Fruit fly (Drosophila melanogaster): ENCODE measurements around the gene CG31097.

CG31097 gene

DNA sequence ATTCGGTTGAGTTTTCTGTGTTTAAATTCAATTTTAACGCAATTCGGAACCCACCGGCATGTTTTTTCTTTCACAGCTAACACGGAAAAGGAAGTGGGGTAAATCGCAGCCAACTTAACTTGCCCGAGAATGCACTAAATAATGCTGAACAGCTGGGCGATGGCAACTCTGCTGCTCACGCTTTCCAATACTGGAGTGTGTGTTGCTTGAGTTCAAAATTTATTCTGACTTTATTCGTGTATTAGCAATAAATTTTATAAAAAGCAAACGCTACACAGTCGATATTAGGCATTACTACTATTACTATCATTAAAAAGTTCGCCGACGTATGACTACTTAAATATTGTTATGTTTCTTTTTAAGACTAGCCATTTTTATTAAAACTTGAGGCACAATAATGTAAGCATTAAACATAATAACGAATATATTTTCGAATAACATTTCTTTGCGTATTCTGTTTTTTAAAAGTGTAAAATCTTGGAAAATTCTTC is 50.2 kb downstream of the CG31097 start, which contains the start of the genes RpS27 and Nup37 (continued):
- TF ChIP-seq Hsf (GFP tag; optimal IDR thresholded peaks at IDR 0.05) (peak; percentile 98), nom (GFP tag; optimal IDR thresholded peaks at IDR 0.05) (peak; percentile 95), CG33213 (GFP tag; optimal IDR thresholded peaks at IDR 0.05) (peak; percentile 99), gcm (GFP tag; optimal IDR thresholded peaks at IDR 0.05) (peak; percentile 95), hkb (optimal IDR thresholded peaks at IDR 0.05) (no peak), hkb (GFP tag; IDR thresholded peaks at IDR 0.05) (peak; percentile 94), tx (GFP tag; optimal IDR thresholded peaks at IDR 0.05) (peak; percentile 97), Dfd (GFP tag; optimal IDR thresholded peaks at IDR 0.05) (no peak), CG3163 (GFP tag; optimal IDR thresholded peaks at IDR 0.05) (peak; percentile 94), Sry-δ (GFP tag; optimal IDR thresholded peaks at IDR 0.05) (peak; percentile 83), CG17361 (GFP tag; IDR thresholded peaks at IDR 0.05) (peak; percentile 99), CG4282 (GFP tag; optimal IDR thresholded peaks at IDR 0.05) (peak; percentile 97), CG18619 (GFP tag; optimal IDR thresholded peaks at IDR 0.05) (peak; percentile 99), Sin3A (optimal IDR thresholded peaks at IDR 0.05) (peak; percentile 64), sens (GFP tag) (peak; percentile 99), CG17829 (tag; optimal IDR thresholded peaks at IDR 0.05) (peak; percentile 94), bcd (GFP tag; optimal IDR thresholded peaks at IDR 0.05) (peak; percentile 100), sc (optimal IDR thresholded peaks at IDR 0.05) (no peak), sc (GFP tag; optimal IDR thresholded peaks at IDR 0.05) (peak; percentile 97), CG11398 (GFP tag; optimal IDR thresholded peaks at IDR 0.05) (peak; percentile 99), Sox100B (GFP tag; optimal IDR thresholded peaks at IDR 0.05) (peak; percentile 97), Abd-B (GFP tag; optimal IDR thresholded peaks at IDR 0.05) (peak; percentile 93), stc (GFP tag; IDR thresholded peaks at IDR 0.05) (peak; percentile 93), C15 (GFP tag; IDR thresholded peaks at IDR 0.05) (peak; percentile 93), trh (GFP tag; optimal IDR thresholded peaks at IDR 0.05) (peak; percentile 98), pum (GFP tag; optimal IDR thresholded peaks at IDR 0.05) (peak; percentile 97), CG17385 (GFP tag; optimal IDR thresholded peaks at IDR 0.05) (peak; percentile 97), grau (tag; optimal IDR thresholded peaks at IDR 0.05) (peak; percentile 92), Fer3 (tag; optimal IDR thresholded peaks at IDR 0.05) (peak; percentile 98), fd64A (GFP tag; optimal IDR thresholded peaks at IDR 0.05) (peak; percentile 98), hb (GFP tag; IDR thresholded peaks at IDR 0.05; ENCODE audit: partially characterized antibody) (no peak), gce (GFP tag; IDR thresholded peaks at IDR 0.05) (peak; percentile 98), peb (GFP tag; IDR thresholded peaks at IDR 0.05) (peak; percentile 89), CG1647 (GFP tag; optimal IDR thresholded peaks at IDR 0.05) (peak; percentile 98), Myb (GFP tag; optimal IDR thresholded peaks at IDR 0.05) (peak; percentile 94), tgo (GFP tag; IDR thresholded peaks at IDR 0.05) (peak; percentile 95), CG8359 (GFP tag; optimal IDR thresholded peaks at IDR 0.05; ENCODE audit: borderline replicate concordance) (peak; percentile 94), cg (GFP tag; optimal IDR thresholded peaks at IDR 0.05) (no peak), fu2 (GFP tag; optimal IDR thresholded peaks at IDR 0.05) (peak; percentile 98), NK7.1 (GFP tag; optimal IDR thresholded peaks at IDR 0.05) (peak; percentile 99), CG14441 (GFP tag; IDR thresholded peaks at IDR 0.05) (peak; percentile 95), CG10462 (GFP tag; optimal IDR thresholded peaks at IDR 0.05) (peak; percentile 93), CG30020 (tag; optimal IDR thresholded peaks at IDR 0.05) (peak; percentile 82), da (GFP tag; optimal IDR thresholded peaks at IDR 0.05) (peak; percentile 99), onecut (GFP tag; IDR thresholded peaks at IDR 0.05) (peak; percentile 97), ATbp (GFP tag; optimal IDR thresholded peaks at IDR 0.05) (peak; percentile 97), CG15011 (GFP tag; optimal IDR thresholded peaks at IDR 0.05) (peak; percentile 99), Ada2b (GFP tag; IDR thresholded peaks at IDR 0.05) (peak; percentile 87), CG42726 (GFP tag; IDR thresholded peaks at IDR 0.05; ENCODE audit: partially characterized antibody) (no peak), HmgD (GFP tag; optimal IDR thresholded peaks at IDR 0.05) (peak; percentile 99), CG11504 (tag; optimal IDR thresholded peaks at IDR 0.05) (peak; percentile 93), psq (GFP tag; optimal IDR thresholded peaks at IDR 0.05) (peak; percentile 94)
